Fruit fly (Drosophila melanogaster) whole organism, embryonic: ENCODE data around the gene CG14883.

Source experiments
- CG10267 ChIP-seq: fragments of 200-800 bp; sonication (Bioruptor generic); optimal IDR thresholded peaks from 2 replicates; lab custom pipeline; 2018; ENCODE audit warnings: missing biosample characterization, mild to moderate bottlenecking, missing genetic modification characterization, moderate library complexity
- CG11085 ChIP-seq: fragments of 200-800 bp; sonication (Bioruptor generic); IDR thresholded peaks from 2 replicates; pipeline ENCODE4 v1.3.6; 2022; ENCODE audit warnings: missing biosample characterization, missing genetic modification characterization
- CG12299 ChIP-seq: fragments of 200-800 bp; sonication (Bioruptor generic); optimal IDR thresholded peaks from 2 replicates; lab custom pipeline; 2018; ENCODE audit warnings: missing biosample characterization, mild to moderate bottlenecking, missing genetic modification characterization
- CG1233 ChIP-seq: fragments of 200-800 bp; sonication (Bioruptor generic); optimal IDR thresholded peaks from 4 replicates; lab custom pipeline; 2018; ENCODE audit warnings: missing biosample characterization, mild to moderate bottlenecking, missing genetic modification characterization
- CG13894 ChIP-seq: fragments of 200-800 bp; sonication (Bioruptor generic); optimal IDR thresholded peaks from 3 replicates; lab custom pipeline; 2018; ENCODE audit warnings: missing biosample characterization, mild to moderate bottlenecking, missing genetic modification characterization, moderate library complexity
- CG15269 ChIP-seq: fragments of 200-800 bp; sonication (Bioruptor generic); optimal IDR thresholded peaks from 2 replicates; lab custom pipeline; 2018; ENCODE audit warnings: missing biosample characterization, mild to moderate bottlenecking, missing genetic modification characterization, moderate library complexity
- CG1602 ChIP-seq: fragments of 200-800 bp; sonication (Bioruptor generic); optimal IDR thresholded peaks from 3 replicates; lab custom pipeline; 2016; ENCODE audit warnings: missing biosample characterization, missing genetic modification characterization
- CG16813 ChIP-seq: fragments of 200-800 bp; sonication (Bioruptor generic); IDR thresholded peaks from 3 replicates; pipeline ENCODE4 v1.3.6; 2022; ENCODE audit warnings: missing biosample characterization, missing genetic modification characterization; ENCODE audit not compliant: partially characterized antibody
- CG17186 ChIP-seq: fragments of 200-800 bp; sonication (Bioruptor generic); optimal IDR thresholded peaks from 3 replicates; lab custom pipeline; 2017; ENCODE audit warnings: missing biosample characterization, missing genetic modification reagents, missing genetic modification characterization
- CG17328 ChIP-seq: fragments of 200-800 bp; sonication (Bioruptor generic); IDR thresholded peaks from 2 replicates; pipeline ENCODE4 v1.3.6; 2022; ENCODE audit warnings: missing biosample characterization, missing genetic modification characterization
- CG17912 ChIP-seq: fragments of 200-800 bp; sonication (Bioruptor generic); optimal IDR thresholded peaks from 2 replicates; lab custom pipeline; 2018; ENCODE audit warnings: missing biosample characterization, mild to moderate bottlenecking, missing genetic modification characterization
- CG1792 ChIP-seq: fragments of 200-800 bp; sonication (Bioruptor generic); optimal IDR thresholded peaks from 2 replicates; lab custom pipeline; 2016; ENCODE audit warnings: missing biosample characterization, missing genetic modification characterization
- CG18011 ChIP-seq: fragments of 200-800 bp; sonication (Bioruptor generic); optimal IDR thresholded peaks from 2 replicates; lab custom pipeline; 2017; ENCODE audit warnings: missing biosample characterization, missing genetic modification characterization, mild to moderate bottlenecking, moderate library complexity, missing genotype
- CG18476 ChIP-seq: fragments of 200-800 bp; sonication (Bioruptor generic); optimal IDR thresholded peaks from 2 replicates; lab custom pipeline; 2016; ENCODE audit warnings: missing biosample characterization, mild to moderate bottlenecking, missing genetic modification characterization
- CG30431 ChIP-seq: fragments of 200-800 bp; sonication (Bioruptor generic); optimal IDR thresholded peaks from 2 replicates; lab custom pipeline; 2017; ENCODE audit warnings: missing biosample characterization, missing genetic modification characterization
- CG31365 ChIP-seq: fragments of 200-800 bp; sonication (Bioruptor generic); optimal IDR thresholded peaks from 2 replicates; lab custom pipeline; 2018; ENCODE audit warnings: missing biosample characterization, mild to moderate bottlenecking, missing genetic modification characterization
- CG31388 ChIP-seq: fragments of 200-800 bp; sonication (Bioruptor generic); optimal IDR thresholded peaks from 2 replicates; lab custom pipeline; 2016; ENCODE audit warnings: missing biosample characterization, missing genetic modification characterization
- CG32767 ChIP-seq: fragments of 200-800 bp; sonication (Bioruptor generic); IDR thresholded peaks from 2 replicates; pipeline ENCODE4 v1.3.6; 2022; ENCODE audit warnings: missing biosample characterization, missing genetic modification characterization
- CG34376 ChIP-seq: fragments of 200-800 bp; sonication (Bioruptor generic); optimal IDR thresholded peaks from 2 replicates; lab custom pipeline; 2018; ENCODE audit warnings: missing biosample characterization, mild to moderate bottlenecking, missing genetic modification characterization
- CG3847 ChIP-seq: fragments of 200-800 bp; sonication (Bioruptor generic); IDR thresholded peaks from 2 replicates; pipeline ENCODE4 v1.3.6; 2022; ENCODE audit warnings: missing biosample characterization, missing genetic modification characterization
- CG6654 ChIP-seq: fragments of 200-800 bp; sonication (Bioruptor generic); optimal IDR thresholded peaks from 2 replicates; lab custom pipeline; 2017; ENCODE audit warnings: missing biosample characterization, mild to moderate bottlenecking, missing genetic modification characterization
- CG7357 ChIP-seq: fragments of 200-800 bp; sonication (Bioruptor generic); IDR thresholded peaks from 3 replicates; pipeline ENCODE4 v1.3.6; 2022; ENCODE audit warnings: missing biosample characterization, missing genetic modification characterization
- CG8388 ChIP-seq: fragments of 200-800 bp; sonication (Bioruptor generic); optimal IDR thresholded peaks from 2 replicates; lab custom pipeline; 2019; ENCODE audit warnings: missing biosample characterization, mild to moderate bottlenecking, missing genetic modification characterization, moderate library complexity
- CG8944 ChIP-seq: fragments of 200-800 bp; sonication (Bioruptor generic); optimal IDR thresholded peaks from 3 replicates; lab custom pipeline; 2016; ENCODE audit warnings: missing biosample characterization, missing genetic modification characterization
- CG9215 ChIP-seq: fragments of 200-800 bp; sonication (Bioruptor generic); IDR thresholded peaks from 2 replicates; pipeline ENCODE4 v1.3.6; 2022; ENCODE audit warnings: missing biosample characterization, missing genetic modification characterization
- Doc3 ChIP-seq: fragments of 200-800 bp; sonication (Bioruptor generic); IDR thresholded peaks from 3 replicates; pipeline ENCODE4 v1.3.6; 2022; ENCODE audit warnings: missing biosample characterization, missing genetic modification characterization; ENCODE audit not compliant: partially characterized antibody
- Ets65A ChIP-seq: fragments of 200-800 bp; sonication (Bioruptor generic); peaks from one replicate; lab custom pipeline; 2016; ENCODE audit warnings: missing biosample characterization, missing genetic modification characterization
- Fer1 ChIP-seq: fragments of 200-800 bp; sonication (Bioruptor generic); optimal IDR thresholded peaks from 2 replicates; lab custom pipeline; 2017; ENCODE audit warnings: missing biosample characterization, mild to moderate bottlenecking, missing genetic modification characterization
- HLHmδ ChIP-seq: fragments of 200-800 bp; sonication (Bioruptor generic); optimal IDR thresholded peaks from 2 replicates; lab custom pipeline; 2018; ENCODE audit warnings: missing biosample characterization, mild to moderate bottlenecking, missing genetic modification characterization, moderate library complexity
- Hr3 ChIP-seq: fragments of 200-800 bp; sonication (Bioruptor generic); optimal IDR thresholded peaks from 3 replicates; lab custom pipeline; 2016; ENCODE audit warnings: missing biosample characterization, missing genetic modification characterization
- Lpt ChIP-seq: fragments of >200 bp; optimal IDR thresholded peaks from 2 replicates; lab custom pipeline; 2018; ENCODE audit warnings: missing biosample characterization, missing genetic modification characterization
- NfI ChIP-seq: fragments of 200-800 bp; sonication (Bioruptor generic); optimal IDR thresholded peaks from 3 replicates; lab custom pipeline; 2018; ENCODE audit warnings: missing biosample characterization, mild to moderate bottlenecking, missing genetic modification characterization, moderate library complexity
- Poxn ChIP-seq: fragments of 200-800 bp; sonication (Bioruptor generic); IDR thresholded peaks from 2 replicates; pipeline ENCODE4 v1.3.6; 2022; ENCODE audit warnings: missing biosample characterization, missing genetic modification characterization
- Spps ChIP-seq: fragments of 200-800 bp; sonication (Bioruptor generic); optimal IDR thresholded peaks from 2 replicates; lab custom pipeline; 2018; ENCODE audit warnings: missing biosample characterization, mild to moderate bottlenecking, missing genetic modification characterization
- Xrp1 ChIP-seq: fragments of 200-800 bp; sonication (Bioruptor generic); IDR thresholded peaks from 2 replicates; pipeline ENCODE4 v1.3.6; 2022; ENCODE audit warnings: missing biosample characterization, missing genetic modification characterization
- abd-A ChIP-seq: fragments of 200-800 bp; sonication (Bioruptor generic); optimal IDR thresholded peaks from 3 replicates; lab custom pipeline; 2019; ENCODE audit warnings: missing biosample characterization, mild to moderate bottlenecking, missing genetic modification characterization, moderate library complexity
- ac ChIP-seq: fragments of 200-800 bp; sonication (Bioruptor generic); optimal IDR thresholded peaks from 3 replicates; lab custom pipeline; 2017; ENCODE audit warnings: missing biosample characterization, mild to moderate bottlenecking, missing genetic modification characterization
- eve ChIP-seq, 2 experiments: fragments of >200 bp; optimal IDR thresholded peaks; 2 replicates each; lab custom pipeline; 2017; ENCODE audit warnings: missing biosample characterization in 2 of 2, missing genetic modification characterization in 2 of 2
- gce ChIP-seq: fragments of 200-800 bp; sonication (Bioruptor generic); IDR thresholded peaks from 3 replicates; pipeline ENCODE4 v1.3.6; 2022; ENCODE audit warnings: missing biosample characterization, missing genetic modification characterization
- gcm ChIP-seq: fragments of 200-800 bp; sonication (Bioruptor generic); optimal IDR thresholded peaks from 2 replicates; lab custom pipeline; 2019; ENCODE audit warnings: missing biosample characterization, mild to moderate bottlenecking, missing genetic modification characterization, moderate library complexity
- gt ChIP-seq: fragments of 200-800 bp; sonication (Bioruptor generic); IDR thresholded peaks from 2 replicates; pipeline ENCODE4 v1.3.6; 2022; ENCODE audit warnings: missing biosample characterization, missing genetic modification characterization
- her ChIP-seq: fragments of 200-800 bp; sonication (Bioruptor generic); optimal IDR thresholded peaks from 2 replicates; lab custom pipeline; 2016; ENCODE audit warnings: missing biosample characterization, missing genetic modification characterization
- inv ChIP-seq: fragments of 200-800 bp; sonication (Bioruptor generic); IDR thresholded peaks from 2 replicates; pipeline ENCODE4 v1.3.6; 2022; ENCODE audit warnings: missing biosample characterization, missing genetic modification characterization; ENCODE audit not compliant: partially characterized antibody
- lilli ChIP-seq: fragments of 200-800 bp; sonication (Bioruptor generic); optimal IDR thresholded peaks from 3 replicates; lab custom pipeline; 2016; ENCODE audit warnings: missing biosample characterization, missing genetic modification characterization
- lov ChIP-seq, 2 experiments: fragments of 200-800 bp in 1 of 2; fragments of >200 bp in 1 of 2; sonication (Bioruptor generic) in 1 of 2; IDR thresholded peaks in 1 of 2; optimal IDR thresholded peaks in 1 of 2; 2 replicates in 1 of 2; 3 replicates in 1 of 2; pipeline versions ENCODE4 v1.3.6 to Lab custom; 2017 to 2022; ENCODE audit warnings: missing biosample characterization in 1 of 2, missing genetic modification characterization in 1 of 2
- mld ChIP-seq: fragments of 200-800 bp; sonication (Bioruptor generic); IDR thresholded peaks from 3 replicates; pipeline ENCODE4 v1.3.6; 2022; ENCODE audit warnings: missing biosample characterization, missing genetic modification characterization; ENCODE audit not compliant: partially characterized antibody
- pita ChIP-seq: fragments of 200-800 bp; sonication (Bioruptor generic); optimal IDR thresholded peaks from 2 replicates; lab custom pipeline; 2017; ENCODE audit warnings: missing biosample characterization, mild to moderate bottlenecking, missing genetic modification characterization
- run ChIP-seq: fragments of 200-800 bp; sonication (Bioruptor generic); optimal IDR thresholded peaks from 3 replicates; lab custom pipeline; 2018; ENCODE audit warnings: missing biosample characterization, mild to moderate bottlenecking, missing genetic modification characterization
- sob ChIP-seq: fragments of 200-800 bp; sonication (Bioruptor generic); IDR thresholded peaks from 2 replicates; pipeline ENCODE4 v1.3.6; 2022; ENCODE audit warnings: missing biosample characterization, missing genetic modification characterization
- zen2 ChIP-seq: fragments of 200-800 bp; sonication (Bioruptor generic); IDR thresholded peaks from 3 replicates; pipeline ENCODE4 v1.3.6; 2022; ENCODE audit warnings: missing biosample characterization, missing genetic modification characterization; ENCODE audit not compliant: partially characterized antibody

Gene CG14883

DNA sequence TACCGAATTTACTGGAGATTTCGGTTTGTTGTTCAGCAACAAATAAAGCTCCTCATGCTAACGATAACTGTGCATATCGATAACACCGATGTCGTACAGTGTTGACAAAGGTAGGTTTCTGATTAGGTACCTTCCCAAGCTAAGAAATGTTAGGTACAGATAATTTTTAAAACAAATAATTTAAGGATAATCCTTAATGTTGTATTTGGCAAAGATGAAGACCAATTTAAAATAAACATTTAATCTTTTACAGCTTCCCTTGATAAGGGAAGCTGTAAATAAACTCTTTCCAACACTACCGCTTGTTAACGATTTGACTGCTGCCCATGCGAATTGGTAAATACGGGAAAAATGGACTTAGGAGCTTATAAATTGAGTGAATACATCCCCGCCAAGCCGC, 12.9 kb upstream of the CG14883 start, which contains the start of the genes Ttc1 and CG14882 (continued):
- TF ChIP-seq CG8388 (GFP tag; lab: Kevin White, UChicago): peak; percentile 77
- TF ChIP-seq CG7357: no peak
- TF ChIP-seq CG3847 (GFP tag; lab: Robert Waterston, UW): peak; percentile 91
- TF ChIP-seq Lpt: no peak
- no peak for TF ChIP-seq abd-A
- TF ChIP-seq CG9215 (GFP tag; lab: Robert Waterston, UW): no peak; the same call in 1 of the 2 replicates
- TF ChIP-seq inv: 0 out of 2 replicates have a peak, but pooled peaks have one; percentile 30
- TF ChIP-seq NfI: peak; percentile 80
- TF ChIP-seq Spps (tag; lab: Kevin White, UChicago): peak; percentile 44
- TF ChIP-seq gce (GFP tag; lab: Robert Waterston, UW): peak; percentile 13; the same call in 1 of the 3 replicates
- peak; percentile 94 for TF ChIP-seq CG10267 (tag; lab: Kevin White, UChicago)
- no peak for TF ChIP-seq CG31365 (tag; lab: Kevin White, UChicago)
- TF ChIP-seq lilli (GFP tag; lab: Kevin White, UChicago): peak; percentile 94
- TF ChIP-seq CG34376 (GFP tag; lab: Kevin White, UChicago): peak; percentile 70
- peak; percentile 76 for TF ChIP-seq gcm (GFP tag; lab: Kevin White, UChicago)
- TF ChIP-seq Ets65A: peak; percentile 94
- peak; percentile 84 for TF ChIP-seq her (GFP tag; lab: Kevin White, UChicago)
- no peak for TF ChIP-seq CG13894
- peak; percentile 22 for TF ChIP-seq CG6654 (GFP tag; lab: Kevin White, UChicago)
- TF ChIP-seq CG17328: peak; percentile 94
- peak; percentile 39 for TF ChIP-seq CG18476
- TF ChIP-seq mld (GFP tag; lab: Robert Waterston, UW): no peak
- TF ChIP-seq sob (GFP tag; lab: Robert Waterston, UW): peak; percentile 88
- TF ChIP-seq CG18011 (GFP tag; lab: Kevin White, UChicago): peak; percentile 82
- TF ChIP-seq CG17186: no peak
- no peak for TF ChIP-seq pita (GFP tag; lab: Kevin White, UChicago)
- TF ChIP-seq HLHmδ (GFP tag; lab: Kevin White, UChicago): no peak
- peak; percentile 84 for TF ChIP-seq CG12299 (tag; lab: Kevin White, UChicago)
- TF ChIP-seq gt (GFP tag; lab: Robert Waterston, UW): no peak; the same call in 1 of the 2 replicates
- TF ChIP-seq CG8944 (GFP tag; lab: Kevin White, UChicago): peak; percentile 65
- peak; percentile 43; the same call in 2 of the 3 replicates for TF ChIP-seq CG16813 (GFP tag; lab: Robert Waterston, UW)
- TF ChIP-seq CG1792 (GFP tag; lab: Kevin White, UChicago): peak; percentile 45
- TF ChIP-seq Hr3 (GFP tag; lab: Kevin White, UChicago): peak; percentile 86
- peak; percentile 81 for TF ChIP-seq Fer1
- TF ChIP-seq CG1602: peak; percentile 84
- TF ChIP-seq zen2 (GFP tag; lab: Robert Waterston, UW): no peak; the same call in 2 of the 3 replicates
- TF ChIP-seq CG17912 (GFP tag; lab: Kevin White, UChicago): no peak
- TF ChIP-seq run (tag; lab: Kevin White, UChicago): peak; percentile 7
- TF ChIP-seq CG32767 (GFP tag; lab: Robert Waterston, UW): peak; percentile 92
- peak; percentile 88 for TF ChIP-seq CG11085
- peak; percentile 76 for TF ChIP-seq Poxn (GFP tag; lab: Robert Waterston, UW)
- TF ChIP-seq ac (GFP tag; lab: Kevin White, UChicago): no peak
- no peak for TF ChIP-seq lov (optimal IDR thresholded peaks at IDR 0.05; lab: Kevin White, UChicago)
- no peak for TF ChIP-seq lov (GFP tag; IDR thresholded peaks at IDR 0.05; lab: Robert Waterston, UW)
- peak; percentile 77 for TF ChIP-seq Xrp1 (GFP tag; lab: Robert Waterston, UW)
- no peak for TF ChIP-seq CG31388 (GFP tag; lab: Kevin White, UChicago)
- peak; percentile 49 for TF ChIP-seq CG30431 (GFP tag; lab: Kevin White, UChicago)
- TF ChIP-seq CG15269 (tag; lab: Kevin White, UChicago): no peak
- TF ChIP-seq Doc3 (GFP tag; lab: Robert Waterston, UW): 0 out of 3 replicates have a peak, but pooled peaks have one; percentile 24
- peak; percentile 53 for TF ChIP-seq CG1233
- no peak for TF ChIP-seq eve (GFP tag; optimal IDR thresholded peaks at IDR 0.05; lab: Kevin White, UChicago)
